Fruit fly (Drosophila melanogaster) Kc167 (cell line): Measurements from ENCODE around the gene CG3597.

Experiments used
- Myc ChIP-seq: fragments of >200 bp; optimal IDR thresholded peaks from 2 replicates; lab custom pipeline; 2017; ENCODE audit warnings: missing external identifiers
- Sin3A ChIP-seq: fragments of >200 bp; optimal IDR thresholded peaks from 2 replicates; lab custom pipeline; 2018; ENCODE audit warnings: missing external identifiers
- h ChIP-seq: fragments of >200 bp; optimal IDR thresholded peaks from 3 replicates; lab custom pipeline; 2018; ENCODE audit warnings: missing external identifiers
- insv ChIP-seq: fragments of >200 bp; optimal IDR thresholded peaks from 3 replicates; lab custom pipeline; 2018; ENCODE audit warnings: missing external identifiers
- psq ChIP-seq: fragments of >200 bp; optimal IDR thresholded peaks from 2 replicates; lab custom pipeline; 2017; ENCODE audit warnings: missing external identifiers
- ttk ChIP-seq: sonication (Bioruptor generic); optimal IDR thresholded peaks from 2 replicates; lab custom pipeline; 2017; ENCODE audit warnings: missing external identifiers

DNA sequence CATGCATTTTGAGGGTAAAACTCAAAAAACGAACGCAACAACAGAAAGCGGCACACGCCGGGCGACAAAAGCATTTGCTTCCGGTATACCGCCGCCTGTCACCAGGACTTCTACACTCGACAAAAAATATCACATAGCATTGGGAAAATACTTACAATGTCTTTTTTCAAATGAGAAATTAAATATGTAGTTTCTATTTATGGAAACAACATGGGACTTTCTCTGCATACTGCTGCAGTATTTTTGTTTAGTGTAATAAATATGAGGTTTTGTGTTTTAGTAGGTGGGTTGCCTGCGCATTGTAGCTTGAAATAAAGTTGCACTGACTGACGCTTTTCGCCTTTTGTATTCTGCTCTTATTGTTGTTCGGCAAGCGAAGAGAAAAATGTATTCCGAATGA, 25.8 kb upstream of the CG3597 start:
- TF ChIP-seq h (lab: Kevin White, UChicago), result no peak
- TF ChIP-seq Sin3A, result no peak
- TF ChIP-seq psq (lab: Kevin White, UChicago), result no peak
- no peak for TF ChIP-seq insv (lab: Kevin White, UChicago)
- no peak for TF ChIP-seq Myc (lab: Kevin White, UChicago)
- no peak for TF ChIP-seq ttk (lab: Kevin White, UChicago)
